Worm (Caenorhabditis elegans) whole organism, L2 larva: Measurements from ENCODE around the gene molo-1.

Source experiments
- ceh-16 ChIP-seq: fragments of 150-350 bp; optimal IDR thresholded peaks from 2 replicates; lab custom pipeline; 2014; ENCODE audit warnings: missing biosample characterization, missing genetic modification characterization
- egl-27 ChIP-seq: sonication (generic microtip); optimal IDR thresholded peaks from 3 replicates; lab custom pipeline; 2017; ENCODE audit warnings: missing biosample characterization, missing genetic modification reagents, missing genetic modification characterization
- elt-3 ChIP-seq: sonication (generic microtip); optimal IDR thresholded peaks from 2 replicates; lab custom pipeline; 2017; ENCODE audit warnings: missing biosample characterization, missing genetic modification characterization
- fos-1 ChIP-seq: fragments of 150-350 bp; optimal IDR thresholded peaks from 2 replicates; lab custom pipeline; 2014; ENCODE audit warnings: missing biosample characterization, missing genetic modification characterization
- lin-39 ChIP-seq: fragments of 150-350 bp; optimal IDR thresholded peaks from 2 replicates; lab custom pipeline; 2014; ENCODE audit warnings: missing biosample characterization, missing genetic modification reagents, missing genetic modification characterization
- nhr-10 ChIP-seq: sonication (generic microtip); optimal IDR thresholded peaks from 2 replicates; lab custom pipeline; 2017; ENCODE audit warnings: missing biosample characterization, missing genetic modification characterization
- nhr-23 ChIP-seq: fragments of 150-350 bp; optimal IDR thresholded peaks from 2 replicates; lab custom pipeline; 2014; ENCODE audit warnings: missing biosample characterization, missing genetic modification reagents, missing genetic modification characterization
- nhr-237 ChIP-seq: fragments of 150-350 bp; optimal IDR thresholded peaks from 2 replicates; lab custom pipeline; 2014; ENCODE audit warnings: missing biosample characterization, missing genetic modification characterization
- peb-1 ChIP-seq: fragments of 150-350 bp; optimal IDR thresholded peaks from 2 replicates; lab custom pipeline; 2014; ENCODE audit warnings: missing biosample characterization, missing genetic modification characterization
- sem-4 ChIP-seq: fragments of 150-350 bp; optimal IDR thresholded peaks from 2 replicates; lab custom pipeline; 2014; ENCODE audit warnings: missing biosample characterization, missing genetic modification reagents, missing genetic modification characterization
- snpc-4 ChIP-seq: fragments of 150-350 bp; optimal IDR thresholded peaks from 2 replicates; lab custom pipeline; 2014; ENCODE audit warnings: missing biosample characterization, missing genetic modification characterization
- unc-62 ChIP-seq: fragments of 150-350 bp; optimal IDR thresholded peaks from 2 replicates; lab custom pipeline; 2014; ENCODE audit warnings: missing biosample characterization, missing genetic modification reagents, missing genetic modification characterization
- zag-1 ChIP-seq: fragments of 150-350 bp; optimal IDR thresholded peaks from 2 replicates; lab custom pipeline; 2014; ENCODE audit warnings: missing biosample characterization, missing genetic modification characterization
- ztf-4 ChIP-seq: fragments of 150-350 bp; optimal IDR thresholded peaks from 2 replicates; lab custom pipeline; 2014; ENCODE audit warnings: missing biosample characterization, missing genetic modification characterization

DNA sequence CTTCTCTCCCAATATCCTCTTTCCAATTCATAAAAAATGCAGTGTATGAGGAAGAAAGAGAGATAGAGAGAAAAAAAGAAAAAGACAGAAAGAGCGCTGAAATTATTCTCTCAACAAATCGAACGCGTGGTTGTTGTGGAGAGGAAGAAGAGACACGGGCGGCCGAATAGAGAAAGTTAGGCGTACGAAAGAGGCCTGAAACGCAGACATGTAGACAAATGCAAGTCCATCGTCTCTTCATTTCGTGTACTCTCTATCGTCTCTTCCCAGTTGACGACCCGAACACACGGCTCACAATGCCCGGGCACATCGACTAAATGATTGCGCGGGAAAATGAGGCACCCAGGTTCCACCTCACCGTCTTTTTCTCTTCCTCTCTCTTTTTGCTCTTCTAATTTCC lies 47.4 kb downstream of the molo-1 start:
- TF ChIP-seq egl-27 (tag; lab: Kevin White, UChicago): peak; percentile 74
- no peak for TF ChIP-seq lin-39 (tag; lab: Kevin White, UChicago)
- no peak for TF ChIP-seq nhr-237 (tag; lab: Kevin White, UChicago)
- peak; percentile 59 for TF ChIP-seq sem-4 (tag; lab: Kevin White, UChicago)
- TF ChIP-seq nhr-10 (tag; lab: Kevin White, UChicago): no peak
- no peak for TF ChIP-seq nhr-23 (tag; lab: Kevin White, UChicago)
- peak; percentile 80 for TF ChIP-seq fos-1
- TF ChIP-seq elt-3 (tag; lab: Kevin White, UChicago): no peak
- TF ChIP-seq unc-62 (GFP tag; lab: Kevin White, UChicago): no peak
- no peak for TF ChIP-seq peb-1 (tag; lab: Kevin White, UChicago)
- peak; percentile 66 for TF ChIP-seq ztf-4
- peak; percentile 21 for TF ChIP-seq zag-1 (tag; lab: Kevin White, UChicago)
- no peak for TF ChIP-seq ceh-16 (tag; lab: Kevin White, UChicago)
- TF ChIP-seq snpc-4: peak; percentile 39
